Fruit fly (Drosophila melanogaster): ENCODE data around the gene CG12541.
A peak's percentile ranks its signal among the peaks of the same experiment; 100 is the strongest.

Gene CG12541

dm6 chrX:6993753-6994152, 72.1 kb downstream of the CG12541 start (continued):
- no peak for TF ChIP-seq CG16813 (GFP tag; IDR thresholded peaks at IDR 0.05; ENCODE audit: partially characterized antibody)
- peak; percentile 21 for TF ChIP-seq CG17802 (tag; optimal IDR thresholded peaks at IDR 0.05)
- no peak for TF ChIP-seq nerfin-2 (GFP tag; IDR thresholded peaks at IDR 0.05; ENCODE audit: partially characterized antibody)
- peak; percentile 70 for TF ChIP-seq CG7786 (GFP tag; optimal IDR thresholded peaks at IDR 0.05)
- no peak for TF ChIP-seq cad (GFP tag; optimal IDR thresholded peaks at IDR 0.05)
- no peak for TF ChIP-seq Kr (GFP tag; optimal IDR thresholded peaks at IDR 0.05)
- no peak for TF ChIP-seq CG42726 (GFP tag; IDR thresholded peaks at IDR 0.05; ENCODE audit: partially characterized antibody)
- TF ChIP-seq crc (GFP tag; optimal IDR thresholded peaks at IDR 0.05), result peak; percentile 48
- peak; percentile 86 for TF ChIP-seq slbo (GFP tag; IDR thresholded peaks at IDR 0.05)
- peak in 1 of 2 experiments; percentile 74 for TF ChIP-seq bsh (GFP tag; optimal IDR thresholded peaks at IDR 0.05)
- peak; percentile 60 for TF ChIP-seq Hr3 (GFP tag; optimal IDR thresholded peaks at IDR 0.05)
- TF ChIP-seq maf-S (GFP tag; optimal IDR thresholded peaks at IDR 0.05), result peak; percentile 72
- no peak for TF ChIP-seq ac (GFP tag; optimal IDR thresholded peaks at IDR 0.05)
- TF ChIP-seq Opbp (GFP tag; IDR thresholded peaks at IDR 0.05; ENCODE audit: partially characterized antibody), result no peak
- peak in 1 of 3 experiments; percentile 20 for TF ChIP-seq lola (GFP tag; optimal IDR thresholded peaks at IDR 0.05)
- no peak for TF ChIP-seq Vsx1 (GFP tag; optimal IDR thresholded peaks at IDR 0.05)
- TF ChIP-seq Sox100B (GFP tag; optimal IDR thresholded peaks at IDR 0.05), result peak; percentile 42
- TF ChIP-seq dmrt99B (tag; optimal IDR thresholded peaks at IDR 0.05), result peak; percentile 82
- peak; percentile 32 for TF ChIP-seq odd (GFP tag; optimal IDR thresholded peaks at IDR 0.05)
- no peak for TF ChIP-seq Hey (tag; optimal IDR thresholded peaks at IDR 0.05)
- peak; percentile 80 for TF ChIP-seq CG30403 (GFP tag; optimal IDR thresholded peaks at IDR 0.05)
- peak; percentile 80 for TF ChIP-seq CG32532 (GFP tag; IDR thresholded peaks at IDR 0.05)
- peak; percentile 36 for TF ChIP-seq dmrt11E (tag; optimal IDR thresholded peaks at IDR 0.05)
- TF ChIP-seq chinmo (GFP tag; IDR thresholded peaks at IDR 0.05; ENCODE audit: partially characterized antibody), result 0 out of 4 replicates have a peak, but pooled peaks have one; percentile 3
- peak; percentile 42; the same call in 1 of the 2 replicates for TF ChIP-seq CG10959 (GFP tag; IDR thresholded peaks at IDR 0.05)
- peak; percentile 63 for TF ChIP-seq wor (GFP tag; IDR thresholded peaks at IDR 0.05)
- no peak for TF ChIP-seq CG17612 (GFP tag; IDR thresholded peaks at IDR 0.05)
- peak; percentile 55 for TF ChIP-seq tin (GFP tag; optimal IDR thresholded peaks at IDR 0.05)
- peak; percentile 62 for TF ChIP-seq gt (GFP tag; IDR thresholded peaks at IDR 0.05)
- TF ChIP-seq vnd (GFP tag; IDR thresholded peaks at IDR 0.05; ENCODE audit: partially characterized antibody), result no peak
- peak; percentile 10 for TF ChIP-seq oc (tag; optimal IDR thresholded peaks at IDR 0.05)
- TF ChIP-seq phol (tag; optimal IDR thresholded peaks at IDR 0.05), result peak; percentile 64
- peak; percentile 51 for TF ChIP-seq Abd-B (GFP tag; optimal IDR thresholded peaks at IDR 0.05)
- TF ChIP-seq Sry-β (GFP tag; optimal IDR thresholded peaks at IDR 0.05), result no peak
- peak; percentile 85 for TF ChIP-seq E2f1 (GFP tag; IDR thresholded peaks at IDR 0.05)
- peak; percentile 88 for TF ChIP-seq dysf (GFP tag; IDR thresholded peaks at IDR 0.05)
- TF ChIP-seq Fer3 (tag; optimal IDR thresholded peaks at IDR 0.05), result peak; percentile 67
- no peak for TF ChIP-seq CG9797 (GFP tag; optimal IDR thresholded peaks at IDR 0.05)
- peak; percentile 48 for TF ChIP-seq dm (GFP tag; optimal IDR thresholded peaks at IDR 0.05)
- TF ChIP-seq fru (optimal IDR thresholded peaks at IDR 0.05), result no peak
- peak; percentile 9 for TF ChIP-seq CG8281 (tag; optimal IDR thresholded peaks at IDR 0.05)
- peak; percentile 75 for TF ChIP-seq nmo (GFP tag; optimal IDR thresholded peaks at IDR 0.05)
- TF ChIP-seq inv (GFP tag; IDR thresholded peaks at IDR 0.05; ENCODE audit: partially characterized antibody), result no peak
- no peak for TF ChIP-seq luna (GFP tag; optimal IDR thresholded peaks at IDR 0.05)
- TF ChIP-seq gro (GFP tag; optimal IDR thresholded peaks at IDR 0.05), result peak; percentile 74
- no peak for TF ChIP-seq bigmax (GFP tag; optimal IDR thresholded peaks at IDR 0.05)
- TF ChIP-seq CG2678 (tag; optimal IDR thresholded peaks at IDR 0.05), result peak; percentile 82
- TF ChIP-seq zfh1 (GFP tag; IDR thresholded peaks at IDR 0.05), result peak; percentile 85
- TF ChIP-seq da (GFP tag; optimal IDR thresholded peaks at IDR 0.05), result no peak
- no peak for TF ChIP-seq Dref (GFP tag; IDR thresholded peaks at IDR 0.05)

All from whole organism, embryonic.